Fruit fly (Drosophila melanogaster) whole organism, embryonic: ENCODE data around the gene JMJD5.

Experiments used
- CG10209 ChIP-seq: fragments of 200-800 bp; sonication (Bioruptor generic); optimal IDR thresholded peaks from 3 replicates; lab custom pipeline; 2017; ENCODE audit warnings: missing biosample characterization, mild to moderate bottlenecking, missing genetic modification characterization, missing genetic modification reagents
- CG11247 ChIP-seq: fragments of 200-800 bp; sonication (Bioruptor generic); IDR thresholded peaks from 2 replicates; pipeline ENCODE4 v1.3.6; 2022; ENCODE audit warnings: missing biosample characterization, missing genetic modification characterization
- CG13123 ChIP-seq: fragments of 200-800 bp; sonication (Bioruptor generic); optimal IDR thresholded peaks from 2 replicates; lab custom pipeline; 2016; ENCODE audit warnings: missing biosample characterization, missing genetic modification characterization
- CG13296 ChIP-seq: fragments of 200-800 bp; sonication (Bioruptor generic); optimal IDR thresholded peaks from 3 replicates; lab custom pipeline; 2018; ENCODE audit warnings: missing biosample characterization, mild to moderate bottlenecking, missing genetic modification characterization
- CG14710 ChIP-seq: fragments of 200-800 bp; sonication (Bioruptor generic); optimal IDR thresholded peaks from 3 replicates; lab custom pipeline; 2019; ENCODE audit warnings: missing biosample characterization, mild to moderate bottlenecking, missing genetic modification characterization, moderate library complexity
- CG15601 ChIP-seq: fragments of 200-800 bp; sonication (Bioruptor generic); optimal IDR thresholded peaks from 3 replicates; lab custom pipeline; 2019; ENCODE audit warnings: missing biosample characterization, mild to moderate bottlenecking, missing genetic modification characterization, moderate library complexity
- CG16813 ChIP-seq: fragments of 200-800 bp; sonication (Bioruptor generic); IDR thresholded peaks from 3 replicates; pipeline ENCODE4 v1.3.6; 2022; ENCODE audit warnings: missing biosample characterization, missing genetic modification characterization; ENCODE audit not compliant: partially characterized antibody
- CG17361 ChIP-seq: fragments of 200-800 bp; sonication (Bioruptor generic); IDR thresholded peaks from 3 replicates; pipeline ENCODE4 v1.3.6; 2022; ENCODE audit warnings: missing biosample characterization, missing genetic modification characterization
- CG3065 ChIP-seq: fragments of 200-800 bp; sonication (Bioruptor generic); optimal IDR thresholded peaks from 2 replicates; lab custom pipeline; 2016; ENCODE audit warnings: missing biosample characterization, missing genetic modification characterization
- CG3163 ChIP-seq: fragments of 200-800 bp; sonication (Bioruptor generic); optimal IDR thresholded peaks from 3 replicates; lab custom pipeline; 2016; ENCODE audit warnings: missing biosample characterization, missing genetic modification characterization
- CG32532 ChIP-seq: fragments of 200-800 bp; sonication (Bioruptor generic); IDR thresholded peaks from 2 replicates; pipeline ENCODE4 v1.3.6; 2022; ENCODE audit warnings: missing biosample characterization, missing genetic modification characterization
- CG32767 ChIP-seq: fragments of 200-800 bp; sonication (Bioruptor generic); IDR thresholded peaks from 2 replicates; pipeline ENCODE4 v1.3.6; 2022; ENCODE audit warnings: missing biosample characterization, missing genetic modification characterization
- CG3847 ChIP-seq: fragments of 200-800 bp; sonication (Bioruptor generic); IDR thresholded peaks from 2 replicates; pipeline ENCODE4 v1.3.6; 2022; ENCODE audit warnings: missing biosample characterization, missing genetic modification characterization
- CG42726 ChIP-seq: fragments of 200-800 bp; sonication (Bioruptor generic); IDR thresholded peaks from 2 replicates; pipeline ENCODE4 v1.3.6; 2022; ENCODE audit warnings: missing biosample characterization, missing genetic modification characterization; ENCODE audit not compliant: partially characterized antibody
- CG4404 ChIP-seq: fragments of 200-800 bp; sonication (Bioruptor generic); IDR thresholded peaks from 2 replicates; pipeline ENCODE4 v1.3.6; 2022; ENCODE audit warnings: missing biosample characterization, missing genetic modification characterization
- CG4854 ChIP-seq: fragments of 200-800 bp; sonication (Bioruptor generic); optimal IDR thresholded peaks from 2 replicates; lab custom pipeline; 2016; ENCODE audit warnings: missing biosample characterization, missing genetic modification characterization, inconsistent platforms
- CG5180 ChIP-seq: fragments of 200-800 bp; sonication (Bioruptor generic); optimal IDR thresholded peaks from 3 replicates; lab custom pipeline; 2017; ENCODE audit warnings: missing biosample characterization, missing genetic modification characterization, mild to moderate bottlenecking, moderate library complexity, missing genetic modification reagents
- CG6683 ChIP-seq: fragments of 200-800 bp; sonication (Bioruptor generic); optimal IDR thresholded peaks from 2 replicates; lab custom pipeline; 2017; ENCODE audit warnings: missing biosample characterization, mild to moderate bottlenecking, missing genetic modification characterization, missing genetic modification reagents
- CG7357 ChIP-seq: fragments of 200-800 bp; sonication (Bioruptor generic); IDR thresholded peaks from 3 replicates; pipeline ENCODE4 v1.3.6; 2022; ENCODE audit warnings: missing biosample characterization, missing genetic modification characterization
- CG8944 ChIP-seq: fragments of 200-800 bp; sonication (Bioruptor generic); optimal IDR thresholded peaks from 3 replicates; lab custom pipeline; 2016; ENCODE audit warnings: missing biosample characterization, missing genetic modification characterization
- CG9876 ChIP-seq: fragments of 200-800 bp; sonication (Bioruptor generic); optimal IDR thresholded peaks from 2 replicates; lab custom pipeline; 2016; ENCODE audit warnings: missing biosample characterization, missing genetic modification characterization
- Dbx ChIP-seq: fragments of 200-800 bp; sonication (Bioruptor generic); IDR thresholded peaks from 3 replicates; pipeline ENCODE4 v1.3.6; 2022; ENCODE audit warnings: missing biosample characterization, missing genetic modification characterization
- Fer3 ChIP-seq: fragments of 200-800 bp; sonication (Bioruptor generic); optimal IDR thresholded peaks from 2 replicates; lab custom pipeline; 2018; ENCODE audit warnings: missing biosample characterization, mild to moderate bottlenecking, missing genetic modification characterization, moderate library complexity
- HHEX ChIP-seq: fragments of 200-800 bp; sonication (Bioruptor generic); optimal IDR thresholded peaks from 3 replicates; lab custom pipeline; 2017; ENCODE audit warnings: missing biosample characterization, mild to moderate bottlenecking, missing genetic modification characterization, missing genetic modification reagents
- Hmx ChIP-seq: fragments of 200-800 bp; sonication (Bioruptor generic); optimal IDR thresholded peaks from 2 replicates; lab custom pipeline; 2016; ENCODE audit warnings: missing biosample characterization, missing genetic modification characterization
- Kr ChIP-seq: fragments of 200-800 bp; sonication (Bioruptor generic); optimal IDR thresholded peaks from 2 replicates; lab custom pipeline; 2017; ENCODE audit warnings: missing biosample characterization, mild to moderate bottlenecking, missing genetic modification characterization
- MESR4 ChIP-seq: fragments of 200-800 bp; sonication (Bioruptor generic); optimal IDR thresholded peaks from 2 replicates; lab custom pipeline; 2018; ENCODE audit warnings: missing biosample characterization, mild to moderate bottlenecking, missing genetic modification characterization, moderate library complexity
- Nf-YA ChIP-seq: fragments of 200-800 bp; sonication (Bioruptor generic); IDR thresholded peaks from 2 replicates; pipeline ENCODE4 v1.3.6; 2022; ENCODE audit warnings: missing biosample characterization, missing genetic modification characterization
- Oli ChIP-seq: fragments of 200-800 bp; sonication (Bioruptor generic); optimal IDR thresholded peaks from 2 replicates; lab custom pipeline; 2018; ENCODE audit warnings: missing biosample characterization, mild to moderate bottlenecking, missing genetic modification characterization, moderate library complexity
- Sin3A ChIP-seq: fragments of >200 bp; optimal IDR thresholded peaks from 2 replicates; lab custom pipeline; 2018
- Six4 ChIP-seq: fragments of 200-800 bp; sonication (Bioruptor generic); optimal IDR thresholded peaks from 2 replicates; lab custom pipeline; 2016; ENCODE audit warnings: missing biosample characterization, missing genetic modification characterization
- Taf1 ChIP-seq: fragments of 200-800 bp; sonication (Bioruptor generic); IDR thresholded peaks from 2 replicates; pipeline ENCODE4 v1.3.6; 2022; ENCODE audit warnings: missing biosample characterization, missing genetic modification characterization
- ab ChIP-seq: fragments of 200-800 bp; sonication (Bioruptor generic); optimal IDR thresholded peaks from 2 replicates; lab custom pipeline; 2016; ENCODE audit warnings: missing biosample characterization, missing genetic modification characterization
- az2 ChIP-seq: fragments of 200-800 bp; sonication (Bioruptor generic); optimal IDR thresholded peaks from 3 replicates; lab custom pipeline; 2016; ENCODE audit warnings: missing biosample characterization, missing genetic modification characterization
- bigmax ChIP-seq: fragments of 200-800 bp; sonication (Bioruptor generic); optimal IDR thresholded peaks from 2 replicates; lab custom pipeline; 2018; ENCODE audit warnings: missing biosample characterization, mild to moderate bottlenecking, missing genetic modification characterization
- cato ChIP-seq: fragments of 200-800 bp; sonication (Bioruptor generic); optimal IDR thresholded peaks from 2 replicates; lab custom pipeline; 2016; ENCODE audit warnings: missing biosample characterization, missing genetic modification characterization, borderline replicate concordance
- fd102C ChIP-seq: fragments of 200-800 bp; sonication (Bioruptor generic); optimal IDR thresholded peaks from 2 replicates; lab custom pipeline; 2018; ENCODE audit warnings: missing biosample characterization, mild to moderate bottlenecking, missing genetic modification characterization, moderate library complexity
- ind ChIP-seq: fragments of 200-800 bp; sonication (Bioruptor generic); optimal IDR thresholded peaks from 3 replicates; lab custom pipeline; 2016; ENCODE audit warnings: missing biosample characterization, missing genetic modification characterization
- nerfin-2 ChIP-seq: fragments of 200-800 bp; sonication (Bioruptor generic); IDR thresholded peaks from 2 replicates; pipeline ENCODE4 v1.3.6; 2022; ENCODE audit warnings: missing biosample characterization, missing genetic modification characterization; ENCODE audit not compliant: partially characterized antibody
- oc ChIP-seq: fragments of 200-800 bp; sonication (Bioruptor generic); optimal IDR thresholded peaks from 2 replicates; lab custom pipeline; 2018; ENCODE audit warnings: missing biosample characterization, mild to moderate bottlenecking, missing genetic modification characterization, moderate library complexity
- onecut ChIP-seq: fragments of 200-800 bp; sonication (Bioruptor generic); IDR thresholded peaks from 2 replicates; pipeline ENCODE4 v1.3.6; 2022; ENCODE audit warnings: missing biosample characterization, missing genetic modification characterization
- pb ChIP-seq: fragments of 200-800 bp; sonication (Bioruptor generic); optimal IDR thresholded peaks from 3 replicates; lab custom pipeline; 2016; ENCODE audit warnings: missing biosample characterization, missing genetic modification characterization
- pfk ChIP-seq: fragments of 200-800 bp; sonication (Bioruptor generic); optimal IDR thresholded peaks from 2 replicates; lab custom pipeline; 2018; ENCODE audit warnings: missing biosample characterization, mild to moderate bottlenecking, missing genetic modification characterization, moderate library complexity
- psq ChIP-seq: fragments of 200-800 bp; sonication (Bioruptor generic); optimal IDR thresholded peaks from 2 replicates; lab custom pipeline; 2017; ENCODE audit warnings: missing biosample characterization, missing genetic modification characterization
- schlank ChIP-seq: fragments of 200-800 bp; sonication (Bioruptor generic); optimal IDR thresholded peaks from 2 replicates; lab custom pipeline; 2018; ENCODE audit warnings: missing biosample characterization, mild to moderate bottlenecking, missing genetic modification characterization
- sima ChIP-seq: fragments of 200-800 bp; sonication (Bioruptor generic); optimal IDR thresholded peaks from 2 replicates; lab custom pipeline; 2016; ENCODE audit warnings: missing biosample characterization, missing genetic modification characterization
- stc ChIP-seq: fragments of 200-800 bp; sonication (Bioruptor generic); IDR thresholded peaks from 2 replicates; pipeline ENCODE4 v1.3.6; 2022; ENCODE audit warnings: missing biosample characterization, missing genetic modification characterization
- tap ChIP-seq: fragments of 200-800 bp; optimal IDR thresholded peaks from 3 replicates; lab custom pipeline; 2019; ENCODE audit warnings: missing biosample characterization, mild to moderate bottlenecking, missing genetic modification characterization, moderate library complexity
- tgo ChIP-seq: fragments of 200-800 bp; sonication (Bioruptor generic); IDR thresholded peaks from 3 replicates; pipeline ENCODE4 v1.3.6; 2022; ENCODE audit warnings: missing biosample characterization, missing genetic modification characterization
- twi ChIP-seq: fragments of 200-800 bp; optimal IDR thresholded peaks from 2 replicates; lab custom pipeline; 2019; ENCODE audit warnings: missing biosample characterization, mild to moderate bottlenecking, missing genetic modification characterization, moderate library complexity
- usp ChIP-seq: fragments of >200 bp; optimal IDR thresholded peaks from 2 replicates; lab custom pipeline; 2017; ENCODE audit warnings: missing biosample characterization, missing genetic modification characterization

Gene JMJD5

DNA sequence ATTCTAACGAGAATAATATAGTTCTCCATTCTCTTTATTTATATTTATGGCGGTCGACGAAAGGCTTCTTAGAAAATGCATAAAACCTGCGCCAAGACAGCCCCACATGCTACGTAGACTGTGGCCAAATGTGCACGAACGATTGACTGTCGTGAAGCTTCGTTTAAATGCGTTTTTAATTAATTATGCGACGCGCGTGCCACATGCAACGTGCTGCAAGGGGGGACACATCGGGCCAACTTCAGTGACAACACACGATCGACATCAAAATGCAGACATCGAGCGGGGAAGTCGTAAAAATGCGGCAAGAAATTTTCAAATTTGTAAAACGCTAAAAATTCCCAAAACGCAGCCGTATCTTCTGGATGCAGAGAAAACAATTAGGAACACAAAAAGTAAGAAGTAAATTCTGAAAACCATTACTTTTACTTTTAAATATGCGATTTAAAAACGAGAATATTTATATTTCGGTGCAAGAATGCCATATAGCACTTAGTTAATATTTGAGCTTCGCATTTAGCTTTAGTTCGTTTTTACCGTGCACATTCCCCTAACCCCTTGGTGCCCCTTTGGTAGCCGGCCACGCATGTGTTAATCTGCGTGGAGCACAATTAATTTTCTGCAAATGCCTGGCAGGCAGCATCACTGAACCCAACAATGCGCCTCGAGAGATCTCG, 41.2 kb downstream of the JMJD5 start (continued):
- TF ChIP-seq CG13296 (no peak), MESR4 (no peak), HHEX (GFP tag; lab: Kevin White, UChicago) (peak; percentile 1), Sin3A (lab: Kevin White, UChicago) (no peak), psq (no peak), CG16813 (GFP tag; lab: Robert Waterston, UW) (no peak), onecut (no peak), usp (GFP tag; lab: Kevin White, UChicago) (no peak), ind (GFP tag; lab: Kevin White, UChicago) (peak; percentile 17), Kr (GFP tag; lab: Kevin White, UChicago) (no peak), schlank (tag; lab: Kevin White, UChicago) (no peak), nerfin-2 (GFP tag; lab: Robert Waterston, UW) (no peak), CG15601 (tag; lab: Kevin White, UChicago) (peak; percentile 31), CG5180 (GFP tag; lab: Kevin White, UChicago) (no peak), CG4854 (GFP tag; lab: Kevin White, UChicago) (no peak), sima (GFP tag; lab: Kevin White, UChicago) (no peak), Six4 (GFP tag; lab: Kevin White, UChicago) (peak; percentile 14), CG11247 (GFP tag; lab: Robert Waterston, UW) (no peak), Hmx (GFP tag; lab: Kevin White, UChicago) (no peak), cato (GFP tag; lab: Kevin White, UChicago) (no peak), Dbx (GFP tag; lab: Robert Waterston, UW) (no peak), az2 (GFP tag; lab: Kevin White, UChicago) (peak; percentile 41), CG9876 (GFP tag; lab: Kevin White, UChicago) (no peak), stc (GFP tag; lab: Robert Waterston, UW) (no peak; the same call in 1 of the 2 replicates), CG14710 (tag; lab: Kevin White, UChicago) (peak; percentile 29), pb (GFP tag; lab: Kevin White, UChicago) (no peak), CG10209 (GFP tag; lab: Kevin White, UChicago) (peak; percentile 13), tap (peak; percentile 17), oc (tag; lab: Kevin White, UChicago) (peak; percentile 15), Oli (tag; lab: Kevin White, UChicago) (no peak), ab (GFP tag; lab: Kevin White, UChicago) (no peak), Nf-YA (GFP tag; lab: Robert Waterston, UW) (no peak), Taf1 (no peak), CG3163 (GFP tag; lab: Kevin White, UChicago) (no peak), fd102C (GFP tag; lab: Kevin White, UChicago) (no peak), CG7357 (GFP tag; lab: Robert Waterston, UW) (peak; percentile 52; the same call in 1 of the 3 replicates), CG4404 (GFP tag; lab: Robert Waterston, UW) (no peak), Fer3 (no peak), CG6683 (GFP tag; lab: Kevin White, UChicago) (no peak), bigmax (GFP tag; lab: Kevin White, UChicago) (no peak), CG3847 (GFP tag; lab: Robert Waterston, UW) (no peak), pfk (GFP tag; lab: Kevin White, UChicago) (no peak), CG8944 (GFP tag; lab: Kevin White, UChicago) (no peak), CG13123 (GFP tag; lab: Kevin White, UChicago) (no peak), CG42726 (no peak), CG32532 (GFP tag; lab: Robert Waterston, UW) (no peak), tgo (no peak), CG3065 (GFP tag; lab: Kevin White, UChicago) (no peak), CG17361 (GFP tag; lab: Robert Waterston, UW) (peak; percentile 54; the same call in 1 of the 3 replicates), CG32767 (GFP tag; lab: Robert Waterston, UW) (0 out of 2 replicates have a peak, but pooled peaks have one; percentile 36), twi (tag; lab: Kevin White, UChicago) (peak; percentile 37)
